Comparison of ENCODE assay signal across 1 fruit fly cellular context in genomic region chrX:18920642-18921355, dm6.
A peak's percentile ranks its signal among the peaks of the same experiment; 100 is the strongest.
TF ChIP-seq lines count a peak whose summit lies in the region.

No protein-coding gene starts in this region.

TF ChIP-seq in whole organism, embryonic, 481 proteins besides CTCF, POLR2A, EP300 and RAD21 (continued from another document and continues in another):
- TF ChIP-seq Hsf (GFP tag; optimal IDR thresholded peaks at IDR 0.05; lab: Kevin White, UChicago), result peak; percentile 33
- TF ChIP-seq CG3065 (GFP tag; optimal IDR thresholded peaks at IDR 0.05; lab: Kevin White, UChicago), result no peak
- peak; percentile 12 for TF ChIP-seq shn (GFP tag; optimal IDR thresholded peaks at IDR 0.05; lab: Kevin White, UChicago)
- TF ChIP-seq gcm2 (GFP tag; optimal IDR thresholded peaks at IDR 0.05; lab: Kevin White, UChicago), result no peak
- peak; percentile 8 for TF ChIP-seq CG12155 (GFP tag; optimal IDR thresholded peaks at IDR 0.05; lab: Kevin White, UChicago)
- peak; percentile 33 for TF ChIP-seq tin (GFP tag; optimal IDR thresholded peaks at IDR 0.05; lab: Kevin White, UChicago)
- peak; percentile 58 for TF ChIP-seq CG6689 (GFP tag; IDR thresholded peaks at IDR 0.05; lab: Robert Waterston, UW)
- TF ChIP-seq CG1603 (tag; optimal IDR thresholded peaks at IDR 0.05; lab: Kevin White, UChicago), result peak; percentile 67
- peak; percentile 57; the same call in 2 of the 3 replicates for TF ChIP-seq zfh1 (GFP tag; IDR thresholded peaks at IDR 0.05; lab: Robert Waterston, UW)
- TF ChIP-seq CG13775 (GFP tag; optimal IDR thresholded peaks at IDR 0.05; lab: Kevin White, UChicago), result no peak
- no peak for TF ChIP-seq CG9876 (GFP tag; optimal IDR thresholded peaks at IDR 0.05; lab: Kevin White, UChicago)
- 0 out of 2 replicates have a peak, but pooled peaks have one; percentile 12 for TF ChIP-seq CG5953 (GFP tag; IDR thresholded peaks at IDR 0.05; lab: Robert Waterston, UW)
- no peak for TF ChIP-seq CHES-1-like (GFP tag; optimal IDR thresholded peaks at IDR 0.05; lab: Kevin White, UChicago)
- no peak for TF ChIP-seq CG6791 (GFP tag; IDR thresholded peaks at IDR 0.05; lab: Robert Waterston, UW; ENCODE audit: partially characterized antibody)
- no peak for TF ChIP-seq MESR4 (GFP tag; optimal IDR thresholded peaks at IDR 0.05; lab: Kevin White, UChicago)
- TF ChIP-seq lmd (GFP tag; IDR thresholded peaks at IDR 0.05; lab: Robert Waterston, UW), result peak; percentile 51
- TF ChIP-seq cg (GFP tag; optimal IDR thresholded peaks at IDR 0.05; lab: Kevin White, UChicago), result peak; percentile 27
- TF ChIP-seq CG1233 (GFP tag; optimal IDR thresholded peaks at IDR 0.05; lab: Kevin White, UChicago), result peak; percentile 5
- peak; percentile 18 for TF ChIP-seq zf30C (GFP tag; optimal IDR thresholded peaks at IDR 0.05; lab: Kevin White, UChicago)
- TF ChIP-seq sens-2 (GFP tag; IDR thresholded peaks at IDR 0.05; lab: Robert Waterston, UW), result 0 out of 2 replicates have a peak, but pooled peaks have one; percentile 24
- TF ChIP-seq HLHmδ (GFP tag; optimal IDR thresholded peaks at IDR 0.05; lab: Kevin White, UChicago), result no peak
- TF ChIP-seq crc (GFP tag; optimal IDR thresholded peaks at IDR 0.05; lab: Kevin White, UChicago), result no peak
- TF ChIP-seq lilli (GFP tag; optimal IDR thresholded peaks at IDR 0.05; lab: Kevin White, UChicago), result peak; percentile 13
- peak; percentile 1 for TF ChIP-seq Antp (GFP tag; optimal IDR thresholded peaks at IDR 0.05; lab: Kevin White, UChicago)
- TF ChIP-seq az2 (GFP tag; optimal IDR thresholded peaks at IDR 0.05; lab: Kevin White, UChicago), result peak; percentile 36
- peak; percentile 26 for TF ChIP-seq CG5245 (GFP tag; optimal IDR thresholded peaks at IDR 0.05; lab: Kevin White, UChicago)
- peak; percentile 55 for TF ChIP-seq Ets65A (GFP tag; lab: Kevin White, UChicago)
- no peak for TF ChIP-seq Dfd (GFP tag; optimal IDR thresholded peaks at IDR 0.05; lab: Kevin White, UChicago)
- peak; percentile 60 for TF ChIP-seq dmrt11E (tag; optimal IDR thresholded peaks at IDR 0.05; lab: Kevin White, UChicago)
- TF ChIP-seq CG7357 (GFP tag; IDR thresholded peaks at IDR 0.05; lab: Robert Waterston, UW), result peak; percentile 30; the same call in 1 of the 3 replicates
- TF ChIP-seq CG10565 (GFP tag; optimal IDR thresholded peaks at IDR 0.05; lab: Kevin White, UChicago), result no peak
- no peak for TF ChIP-seq pan (optimal IDR thresholded peaks at IDR 0.05; lab: Kevin White, UChicago)
- no peak for TF ChIP-seq pan (GFP tag; optimal IDR thresholded peaks at IDR 0.05 in 1 of 2, IDR thresholded peaks at IDR 0.05 in 1 of 2)
- no peak for TF ChIP-seq kah (GFP tag; optimal IDR thresholded peaks at IDR 0.05; lab: Kevin White, UChicago)
- no peak for TF ChIP-seq CG31224 (GFP tag; IDR thresholded peaks at IDR 0.05; lab: Robert Waterston, UW)
- peak; percentile 61 for TF ChIP-seq Blimp-1 (GFP tag; optimal IDR thresholded peaks at IDR 0.05; lab: Kevin White, UChicago)
- peak; percentile 37 for TF ChIP-seq CG2875 (GFP tag; optimal IDR thresholded peaks at IDR 0.05; lab: Kevin White, UChicago)
- no peak for TF ChIP-seq seq (GFP tag; IDR thresholded peaks at IDR 0.05; lab: Robert Waterston, UW)
- TF ChIP-seq Bteb2 (GFP tag; optimal IDR thresholded peaks at IDR 0.05; lab: Kevin White, UChicago), result no peak
- TF ChIP-seq crol (GFP tag; IDR thresholded peaks at IDR 0.05; lab: Robert Waterston, UW), result peak; percentile 66
- TF ChIP-seq CG9727 (GFP tag; optimal IDR thresholded peaks at IDR 0.05; lab: Kevin White, UChicago), result peak; percentile 5
- peak; percentile 31 for TF ChIP-seq Hr3 (GFP tag; optimal IDR thresholded peaks at IDR 0.05; lab: Kevin White, UChicago)
- TF ChIP-seq oc (tag; optimal IDR thresholded peaks at IDR 0.05; lab: Kevin White, UChicago), result peak; percentile 18
- TF ChIP-seq Scr (GFP tag; IDR thresholded peaks at IDR 0.05; lab: Robert Waterston, UW; ENCODE audit: partially characterized antibody), result no peak
- TF ChIP-seq pb (GFP tag; optimal IDR thresholded peaks at IDR 0.05; lab: Kevin White, UChicago), result peak; percentile 16
- peak; percentile 22 for TF ChIP-seq btn (GFP tag; optimal IDR thresholded peaks at IDR 0.05; lab: Kevin White, UChicago)
- no peak for TF ChIP-seq so (GFP tag; IDR thresholded peaks at IDR 0.05; lab: Robert Waterston, UW)
- TF ChIP-seq z (GFP tag; IDR thresholded peaks at IDR 0.05; lab: Robert Waterston, UW), result no peak
- TF ChIP-seq E2f1 (GFP tag; IDR thresholded peaks at IDR 0.05; lab: Robert Waterston, UW), result peak; percentile 55
- TF ChIP-seq croc (GFP tag; conservative IDR thresholded peaks at IDR 0.05; lab: Robert Waterston, UW), result peak; percentile 26; the same call in 1 of the 3 replicates
- peak; percentile 60 for TF ChIP-seq ATbp (GFP tag; optimal IDR thresholded peaks at IDR 0.05; lab: Kevin White, UChicago)
- TF ChIP-seq lab (GFP tag; optimal IDR thresholded peaks at IDR 0.05; lab: Kevin White, UChicago), result peak; percentile 11
- TF ChIP-seq Rx (GFP tag; IDR thresholded peaks at IDR 0.05; lab: Robert Waterston, UW), result no peak
- peak; percentile 23 for TF ChIP-seq nerfin-1 (tag; optimal IDR thresholded peaks at IDR 0.05; lab: Kevin White, UChicago)
- TF ChIP-seq prd (optimal IDR thresholded peaks at IDR 0.05; lab: Kevin White, UChicago), result no peak
- TF ChIP-seq prd (GFP tag; IDR thresholded peaks at IDR 0.05; lab: Robert Waterston, UW), result peak; percentile 48; the same call in 1 of the 3 replicates
- TF ChIP-seq sim (GFP tag; IDR thresholded peaks at IDR 0.05; lab: Robert Waterston, UW), result 0 out of 2 replicates have a peak, but pooled peaks have one; percentile 35
- TF ChIP-seq CG11723 (GFP tag; optimal IDR thresholded peaks at IDR 0.05; lab: Kevin White, UChicago), result peak; percentile 8
- peak; percentile 40 for TF ChIP-seq CG17829 (tag; optimal IDR thresholded peaks at IDR 0.05; lab: Kevin White, UChicago)
- peak; percentile 22 for TF ChIP-seq chn (GFP tag; optimal IDR thresholded peaks at IDR 0.05; lab: Kevin White, UChicago)
- no peak for TF ChIP-seq caup (GFP tag; optimal IDR thresholded peaks at IDR 0.05; lab: Kevin White, UChicago; ENCODE audit: severe bottlenecking)
- no peak for TF ChIP-seq Bgb (GFP tag; IDR thresholded peaks at IDR 0.05; lab: Robert Waterston, UW; ENCODE audit: partially characterized antibody)
- TF ChIP-seq lbe (GFP tag; optimal IDR thresholded peaks at IDR 0.05; lab: Kevin White, UChicago), result no peak
- TF ChIP-seq CG31441 (GFP tag; IDR thresholded peaks at IDR 0.05; lab: Robert Waterston, UW), result peak; percentile 65; the same call in 1 of the 2 replicates
- TF ChIP-seq Dbx (GFP tag; IDR thresholded peaks at IDR 0.05; lab: Robert Waterston, UW), result no peak
- TF ChIP-seq CG6683 (GFP tag; optimal IDR thresholded peaks at IDR 0.05; lab: Kevin White, UChicago), result no peak
- TF ChIP-seq CG16815 (GFP tag; optimal IDR thresholded peaks at IDR 0.05; lab: Kevin White, UChicago), result no peak
- TF ChIP-seq CG7372 (GFP tag; IDR thresholded peaks at IDR 0.05; lab: Robert Waterston, UW), result 0 out of 2 replicates have a peak, but pooled peaks have one; percentile 21
- no peak for TF ChIP-seq CG32532 (GFP tag; IDR thresholded peaks at IDR 0.05; lab: Robert Waterston, UW)
- TF ChIP-seq CG16863 (GFP tag; optimal IDR thresholded peaks at IDR 0.05; lab: Kevin White, UChicago), result peak; percentile 36
- no peak for TF ChIP-seq stwl (tag; optimal IDR thresholded peaks at IDR 0.05; lab: Kevin White, UChicago)
- 0 out of 2 replicates have a peak, but pooled peaks have one; percentile 31 for TF ChIP-seq ap (GFP tag; IDR thresholded peaks at IDR 0.05; lab: Robert Waterston, UW)
- TF ChIP-seq Mrtf (GFP tag; IDR thresholded peaks at IDR 0.05; lab: Robert Waterston, UW), result no peak
- peak; percentile 0 for TF ChIP-seq ac (GFP tag; optimal IDR thresholded peaks at IDR 0.05; lab: Kevin White, UChicago)
- TF ChIP-seq CG3838 (GFP tag; optimal IDR thresholded peaks at IDR 0.05; lab: Kevin White, UChicago), result no peak
- TF ChIP-seq ci (GFP tag; IDR thresholded peaks at IDR 0.05; lab: Robert Waterston, UW), result peak; percentile 61; the same call in 2 of the 3 replicates
- TF ChIP-seq Eip74EF (GFP tag; optimal IDR thresholded peaks at IDR 0.05; lab: Kevin White, UChicago), result peak in 1 of 2 experiments; percentile 32
- no peak for TF ChIP-seq sna (GFP tag; IDR thresholded peaks at IDR 0.05; lab: Robert Waterston, UW; ENCODE audit: partially characterized antibody)
- TF ChIP-seq CG11093 (GFP tag; IDR thresholded peaks at IDR 0.05; lab: Robert Waterston, UW), result no peak
- no peak for TF ChIP-seq CG3163 (GFP tag; optimal IDR thresholded peaks at IDR 0.05; lab: Kevin White, UChicago)
- no peak; the same call in 1 of the 2 replicates for TF ChIP-seq esg (GFP tag; conservative IDR thresholded peaks at IDR 0.05; lab: Robert Waterston, UW)
- peak; percentile 60 for TF ChIP-seq CG5180 (GFP tag; optimal IDR thresholded peaks at IDR 0.05; lab: Kevin White, UChicago)
- TF ChIP-seq ssp (GFP tag; IDR thresholded peaks at IDR 0.05; lab: Robert Waterston, UW), result peak; percentile 28; the same call in 1 of the 2 replicates
- no peak for TF ChIP-seq CG3281 (GFP tag; optimal IDR thresholded peaks at IDR 0.05; lab: Kevin White, UChicago)
- TF ChIP-seq CG11696 (GFP tag; IDR thresholded peaks at IDR 0.05; lab: Robert Waterston, UW), result no peak
- no peak for TF ChIP-seq Nf-YB (GFP tag; optimal IDR thresholded peaks at IDR 0.05; lab: Kevin White, UChicago)
- peak; percentile 24 for TF ChIP-seq jumu (GFP tag; optimal IDR thresholded peaks at IDR 0.05; lab: Kevin White, UChicago)
- TF ChIP-seq CG3995 (GFP tag; optimal IDR thresholded peaks at IDR 0.05; lab: Kevin White, UChicago), result no peak
- TF ChIP-seq pita (GFP tag; optimal IDR thresholded peaks at IDR 0.05; lab: Kevin White, UChicago), result no peak
- no peak for TF ChIP-seq tgo (GFP tag; IDR thresholded peaks at IDR 0.05; lab: Robert Waterston, UW)
- TF ChIP-seq lola (GFP tag; optimal IDR thresholded peaks at IDR 0.05; lab: Kevin White, UChicago), result peak in 1 of 3 experiments; percentile 64
- TF ChIP-seq D (optimal IDR thresholded peaks at IDR 0.05; lab: Kevin White, UChicago), result no peak
- peak; percentile 39 for TF ChIP-seq D (GFP tag; optimal IDR thresholded peaks at IDR 0.05; lab: Kevin White, UChicago)
- TF ChIP-seq BEAF-32 (GFP tag; optimal IDR thresholded peaks at IDR 0.05; lab: Kevin White, UChicago), result no peak
- peak; percentile 89 for TF ChIP-seq sens (GFP tag; lab: Kevin White, UChicago)
- peak; percentile 20 for TF ChIP-seq CG17802 (tag; optimal IDR thresholded peaks at IDR 0.05; lab: Kevin White, UChicago)
- peak; percentile 54 for TF ChIP-seq sisA (GFP tag; IDR thresholded peaks at IDR 0.05; lab: Robert Waterston, UW)
- TF ChIP-seq CG15269 (tag; optimal IDR thresholded peaks at IDR 0.05; lab: Kevin White, UChicago), result peak; percentile 32
- no peak for TF ChIP-seq Kr (GFP tag; optimal IDR thresholded peaks at IDR 0.05; lab: Kevin White, UChicago)
- no peak for TF ChIP-seq CG4730 (GFP tag; IDR thresholded peaks at IDR 0.05; lab: Robert Waterston, UW)
- no peak for TF ChIP-seq CG12071 (GFP tag; optimal IDR thresholded peaks at IDR 0.05; lab: Kevin White, UChicago)
- TF ChIP-seq bowl (GFP tag; IDR thresholded peaks at IDR 0.05; lab: Robert Waterston, UW), result no peak
- peak; percentile 50 for TF ChIP-seq Xbp1 (GFP tag; optimal IDR thresholded peaks at IDR 0.05; lab: Kevin White, UChicago)
- TF ChIP-seq CG2202 (tag; optimal IDR thresholded peaks at IDR 0.05; lab: Kevin White, UChicago), result peak; percentile 24
- TF ChIP-seq tup (GFP tag; optimal IDR thresholded peaks at IDR 0.05; lab: Kevin White, UChicago), result no peak
- no peak for TF ChIP-seq NFAT (GFP tag; IDR thresholded peaks at IDR 0.05; lab: Robert Waterston, UW)
- no peak for TF ChIP-seq Hmx (GFP tag; optimal IDR thresholded peaks at IDR 0.05; lab: Kevin White, UChicago)
- TF ChIP-seq Hr78 (GFP tag; optimal IDR thresholded peaks at IDR 0.05; lab: Kevin White, UChicago), result no peak
- TF ChIP-seq eve (GFP tag; optimal IDR thresholded peaks at IDR 0.05; lab: Kevin White, UChicago), result peak in 1 of 2 experiments; percentile 78
- peak; percentile 64 for TF ChIP-seq row (GFP tag; IDR thresholded peaks at IDR 0.05; lab: Robert Waterston, UW)
- TF ChIP-seq CG32772 (GFP tag; IDR thresholded peaks at IDR 0.05; lab: Robert Waterston, UW), result 0 out of 2 replicates have a peak, but pooled peaks have one; percentile 14
- no peak for TF ChIP-seq YL-1 (GFP tag; optimal IDR thresholded peaks at IDR 0.05; lab: Kevin White, UChicago)
- peak; percentile 36 for TF ChIP-seq CG6813 (GFP tag; optimal IDR thresholded peaks at IDR 0.05; lab: Kevin White, UChicago)
- peak; percentile 51 for TF ChIP-seq CoRest (tag; optimal IDR thresholded peaks at IDR 0.05; lab: Kevin White, UChicago)
- TF ChIP-seq CG6254 (GFP tag; optimal IDR thresholded peaks at IDR 0.05; lab: Kevin White, UChicago), result peak; percentile 45
- peak; percentile 70 for TF ChIP-seq Drgx (GFP tag; IDR thresholded peaks at IDR 0.05; lab: Robert Waterston, UW)
- no peak for TF ChIP-seq Atf-2 (GFP tag; optimal IDR thresholded peaks at IDR 0.05; lab: Kevin White, UChicago)
- TF ChIP-seq chm (GFP tag; IDR thresholded peaks at IDR 0.05; lab: Robert Waterston, UW), result no peak
- TF ChIP-seq Hey (tag; optimal IDR thresholded peaks at IDR 0.05; lab: Kevin White, UChicago), result no peak
- TF ChIP-seq phol (tag; optimal IDR thresholded peaks at IDR 0.05; lab: Kevin White, UChicago), result peak; percentile 71
- TF ChIP-seq Rfx (GFP tag; IDR thresholded peaks at IDR 0.05; lab: Robert Waterston, UW), result no peak
- peak; percentile 33 for TF ChIP-seq Camta (GFP tag; optimal IDR thresholded peaks at IDR 0.05; lab: Kevin White, UChicago)
- peak; percentile 21 for TF ChIP-seq CG9437 (GFP tag; optimal IDR thresholded peaks at IDR 0.05; lab: Kevin White, UChicago)
- TF ChIP-seq CG1832 (GFP tag; optimal IDR thresholded peaks at IDR 0.05; lab: Kevin White, UChicago), result peak; percentile 56
- TF ChIP-seq HLH3B (GFP tag; IDR thresholded peaks at IDR 0.05; lab: Robert Waterston, UW), result no peak; the same call in 1 of the 2 replicates
- TF ChIP-seq CG1602 (GFP tag; optimal IDR thresholded peaks at IDR 0.05; lab: Kevin White, UChicago), result peak; percentile 7
- no peak for TF ChIP-seq CG9797 (GFP tag; optimal IDR thresholded peaks at IDR 0.05; lab: Kevin White, UChicago)
- peak; percentile 76 for TF ChIP-seq CG2712 (tag; optimal IDR thresholded peaks at IDR 0.05; lab: Kevin White, UChicago)
- TF ChIP-seq CG8359 (GFP tag; optimal IDR thresholded peaks at IDR 0.05; lab: Kevin White, UChicago; ENCODE audit: borderline replicate concordance), result peak; percentile 41
- no peak for TF ChIP-seq CG31365 (tag; optimal IDR thresholded peaks at IDR 0.05; lab: Kevin White, UChicago)
- peak; percentile 2 to 58 for TF ChIP-seq Hr51 (GFP tag; optimal IDR thresholded peaks at IDR 0.05; lab: Kevin White, UChicago)
- peak; percentile 32 for TF ChIP-seq jing (GFP tag; optimal IDR thresholded peaks at IDR 0.05; lab: Kevin White, UChicago)
